Fruit fly (Drosophila melanogaster) Kc167 (cell line): ENCODE measurements around the gene Meltrin.

Experiments
- Myc ChIP-seq: fragments of >200 bp; optimal IDR thresholded peaks from 2 replicates; lab custom pipeline; 2017; ENCODE audit warnings: missing external identifiers
- Sin3A ChIP-seq: fragments of >200 bp; optimal IDR thresholded peaks from 2 replicates; lab custom pipeline; 2018; ENCODE audit warnings: missing external identifiers
- h ChIP-seq: fragments of >200 bp; optimal IDR thresholded peaks from 3 replicates; lab custom pipeline; 2018; ENCODE audit warnings: missing external identifiers
- insv ChIP-seq: fragments of >200 bp; optimal IDR thresholded peaks from 3 replicates; lab custom pipeline; 2018; ENCODE audit warnings: missing external identifiers
- psq ChIP-seq: fragments of >200 bp; optimal IDR thresholded peaks from 2 replicates; lab custom pipeline; 2017; ENCODE audit warnings: missing external identifiers
- ttk ChIP-seq: sonication (Bioruptor generic); optimal IDR thresholded peaks from 2 replicates; lab custom pipeline; 2017; ENCODE audit warnings: missing external identifiers

DNA sequence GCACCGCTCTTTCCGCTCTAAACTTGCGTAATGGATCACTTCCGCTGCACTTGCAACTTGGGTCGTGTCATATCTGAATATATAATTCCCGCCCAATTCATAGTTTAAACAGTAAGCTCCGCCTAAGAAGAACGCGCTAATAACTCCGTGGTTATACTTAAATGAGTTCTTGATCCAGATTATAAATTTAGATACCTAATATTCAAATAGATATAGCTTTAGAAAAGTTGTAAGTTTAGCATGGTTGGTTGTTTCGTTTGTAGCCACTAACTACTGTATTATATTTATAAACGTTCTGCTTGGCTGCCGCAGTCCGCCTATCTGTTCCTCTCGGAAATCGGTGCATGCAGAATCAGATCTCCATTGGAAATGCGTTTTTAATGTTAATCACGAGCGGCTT, 45.8 kb upstream of the Meltrin start:
- TF ChIP-seq h (lab: Kevin White, UChicago) (no peak), Myc (lab: Kevin White, UChicago) (no peak), psq (lab: Kevin White, UChicago) (no peak), insv (no peak), Sin3A (lab: Kevin White, UChicago) (no peak), ttk (lab: Kevin White, UChicago) (no peak)
